Worm (Caenorhabditis elegans): ENCODE results near the gene C07D10.6.

The C07D10.6 gene

ce11 chrII:7341572-7342303 is 37.4 kb upstream of the C07D10.6 start:
- TF ChIP-seq ceh-18 (tag; optimal IDR thresholded peaks at IDR 0.05) = no peak
- TF ChIP-seq K02D7.2 (tag; optimal IDR thresholded peaks at IDR 0.05) = no peak
- no peak for TF ChIP-seq mec-3 (tag; optimal IDR thresholded peaks at IDR 0.05; ENCODE audit: borderline replicate concordance)
- TF ChIP-seq hlh-13 (GFP tag; optimal IDR thresholded peaks at IDR 0.05) = no peak
- no peak for TF ChIP-seq ceh-9 (tag; optimal IDR thresholded peaks at IDR 0.05)
- TF ChIP-seq dve-1 (tag; optimal IDR thresholded peaks at IDR 0.05) = no peak
- no peak for TF ChIP-seq Y22D7AL.16 (tag; optimal IDR thresholded peaks at IDR 0.05)
- no peak for TF ChIP-seq F13H6.1 (tag; optimal IDR thresholded peaks at IDR 0.05)
- no peak for TF ChIP-seq pros-1 (tag; optimal IDR thresholded peaks at IDR 0.05)
- TF ChIP-seq nfya-1 (tag; optimal IDR thresholded peaks at IDR 0.05) = no peak
- no peak for TF ChIP-seq syd-9 (tag; optimal IDR thresholded peaks at IDR 0.05)
- TF ChIP-seq npax-4 (tag; optimal IDR thresholded peaks at IDR 0.05) = no peak
- no peak for TF ChIP-seq T23F11.4 (GFP tag; optimal IDR thresholded peaks at IDR 0.05)
- TF ChIP-seq K09A11.1 (tag; optimal IDR thresholded peaks at IDR 0.05; ENCODE audit: insufficient read depth) = no peak
- no peak for TF ChIP-seq hlh-6 (tag; optimal IDR thresholded peaks at IDR 0.05)
- TF ChIP-seq fkh-6 (tag; optimal IDR thresholded peaks at IDR 0.05) = no peak
- TF ChIP-seq unc-86 (tag; optimal IDR thresholded peaks at IDR 0.05) = no peak
- no peak for TF ChIP-seq gmeb-2 (tag; optimal IDR thresholded peaks at IDR 0.05)
- TF ChIP-seq ceh-48 (tag; optimal IDR thresholded peaks at IDR 0.05) = no peak

- TF ChIP-seq madf-2 (tag; optimal IDR thresholded peaks at IDR 0.05) (no peak), fkh-10 (GFP tag; optimal IDR thresholded peaks at IDR 0.05) (no peak), Y22D7AL.16 (tag; optimal IDR thresholded peaks at IDR 0.05) (no peak), ceh-34 (tag; optimal IDR thresholded peaks at IDR 0.05) (no peak), hlh-15 (tag; optimal IDR thresholded peaks at IDR 0.05) (no peak), unc-42 (tag; optimal IDR thresholded peaks at IDR 0.05) (no peak), T23F11.4 (GFP tag; optimal IDR thresholded peaks at IDR 0.05) (no peak), K02D7.2 (tag; optimal IDR thresholded peaks at IDR 0.05) (no peak), ceh-31 (tag; optimal IDR thresholded peaks at IDR 0.05) (no peak), K09A11.1 (tag; optimal IDR thresholded peaks at IDR 0.05; ENCODE audit: insufficient read depth) (no peak), rnt-1 (tag; optimal IDR thresholded peaks at IDR 0.05) (no peak), hlh-6 (tag; optimal IDR thresholded peaks at IDR 0.05) (no peak), gmeb-2 (tag; optimal IDR thresholded peaks at IDR 0.05) (no peak), lin-11 (tag; optimal IDR thresholded peaks at IDR 0.05) (no peak), nhr-11 (tag; optimal IDR thresholded peaks at IDR 0.05) (no peak), dve-1 (tag; optimal IDR thresholded peaks at IDR 0.05) (no peak), ceh-19 (GFP tag; optimal IDR thresholded peaks at IDR 0.05) (no peak)
These were observed 36.2 kb upstream of the C07D10.6 start for ce11 chrII:7342884-7343283.

- TF ChIP-seq ceh-9 (tag; optimal IDR thresholded peaks at IDR 0.05) = no peak
- peak; percentile 26 for TF ChIP-seq ceh-34 (tag; optimal IDR thresholded peaks at IDR 0.05)
- TF ChIP-seq ahr-1 (tag; optimal IDR thresholded peaks at IDR 0.05) = no peak
- TF ChIP-seq npax-4 (tag; optimal IDR thresholded peaks at IDR 0.05) = no peak
- TF ChIP-seq ref-2 (tag; optimal IDR thresholded peaks at IDR 0.05) = no peak
- TF ChIP-seq pha-4 (tag; optimal IDR thresholded peaks at IDR 0.05) = no peak
- peak; percentile 23 for TF ChIP-seq ets-4 (tag; optimal IDR thresholded peaks at IDR 0.05)
- TF ChIP-seq pha-2 (tag; optimal IDR thresholded peaks at IDR 0.05) = peak; percentile 12
- TF ChIP-seq ceh-2 (tag; optimal IDR thresholded peaks at IDR 0.05) = peak; percentile 33
- no peak for TF ChIP-seq sdc-2 (tag; optimal IDR thresholded peaks at IDR 0.05)
These were observed 35.5 kb upstream of the C07D10.6 start for ce11 chrII:7343668-7344067.

DNA sequence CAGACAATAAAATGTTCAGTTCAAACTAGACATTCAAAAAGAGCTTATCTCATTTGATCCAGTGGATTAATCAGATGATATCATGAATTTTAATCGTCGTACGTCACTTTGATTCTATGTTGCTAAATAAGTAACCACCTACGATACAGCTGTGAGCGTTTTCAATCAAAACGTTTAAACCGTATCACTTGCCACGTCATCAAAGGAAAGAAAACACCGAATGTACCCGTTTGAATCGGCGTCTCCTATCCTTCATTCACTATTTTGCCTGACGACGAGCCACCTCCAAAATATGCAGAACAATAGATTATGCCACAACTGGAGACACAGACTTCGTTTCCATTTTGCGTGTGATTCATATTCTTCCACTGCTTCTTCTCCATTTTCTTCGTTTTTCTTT is 33.3 kb upstream of the C07D10.6 start:
- TF ChIP-seq F13H6.1 (tag; optimal IDR thresholded peaks at IDR 0.05) (no peak), ceh-34 (tag; optimal IDR thresholded peaks at IDR 0.05) (no peak), che-1 (tag; optimal IDR thresholded peaks at IDR 0.05) (no peak), pag-3 (tag; optimal IDR thresholded peaks at IDR 0.05; ENCODE audit: borderline replicate concordance) (no peak), syd-9 (tag; optimal IDR thresholded peaks at IDR 0.05) (no peak), ceh-6 (GFP tag; optimal IDR thresholded peaks at IDR 0.05) (no peak), ceh-31 (tag; optimal IDR thresholded peaks at IDR 0.05) (no peak), K02D7.2 (tag; optimal IDR thresholded peaks at IDR 0.05) (no peak), T23F11.4 (GFP tag; optimal IDR thresholded peaks at IDR 0.05) (no peak), madf-2 (tag; optimal IDR thresholded peaks at IDR 0.05) (no peak)
